Worm (Caenorhabditis elegans) whole organism, young adult: ENCODE data around the gene gst-20.

Source experiments
- B0336.3 ChIP-seq: fragments of 200-800 bp; sonication (Bioruptor generic); IDR thresholded peaks from 2 replicates; pipeline ENCODE4 v1.3.6; 2022; ENCODE audit warnings: missing genetic modification characterization, missing compliant biosample characterization
- F37B4.10 ChIP-seq: fragments of 200-800 bp; sonication (Bioruptor generic); IDR thresholded peaks from 2 replicates; pipeline ENCODE4 v1.3.6; 2022; ENCODE audit warnings: missing genetic modification characterization, missing compliant biosample characterization
- F49E8.2 ChIP-seq: sonication (generic microtip); optimal IDR thresholded peaks from 3 replicates; lab custom pipeline; 2017; ENCODE audit warnings: missing genetic modification characterization, mild to moderate bottlenecking, missing compliant biosample characterization, antibody characterized with exemption, moderate library complexity; ENCODE audit not compliant: insufficient read depth
- F52B5.7 ChIP-seq: sonication (generic microtip); optimal IDR thresholded peaks from 2 replicates; lab custom pipeline; 2016; ENCODE audit warnings: mild to moderate bottlenecking, missing genetic modification characterization, missing compliant biosample characterization
- F57C9.4 ChIP-seq: sonication (generic microtip); optimal IDR thresholded peaks from 2 replicates; lab custom pipeline; 2017; ENCODE audit warnings: mild to moderate bottlenecking, missing genetic modification characterization, missing compliant biosample characterization
- K11D2.4 ChIP-seq: fragments of 200-800 bp; sonication (Bioruptor generic); IDR thresholded peaks from 2 replicates; pipeline ENCODE4 v1.3.6; 2022; ENCODE audit warnings: missing genetic modification reagents, missing genetic modification characterization, missing compliant biosample characterization
- Y53G8AR.9 ChIP-seq: fragments of 200-800 bp; sonication (Bioruptor generic); conservative IDR thresholded peaks from 2 replicates; pipeline ENCODE4 v1.3.6; 2022; ENCODE audit warnings: missing genetic modification reagents, missing genetic modification characterization, missing compliant biosample characterization
- Y56A3A.18 ChIP-seq: fragments of 200-800 bp; sonication (Bioruptor generic); IDR thresholded peaks from 2 replicates; pipeline ENCODE4 v1.3.6; 2022; ENCODE audit warnings: missing genetic modification reagents, missing genetic modification characterization, missing compliant biosample characterization
- Y95B8A.8 ChIP-seq: fragments of 200-800 bp; sonication (Bioruptor generic); IDR thresholded peaks from 2 replicates; pipeline ENCODE4 v1.3.6; 2022; ENCODE audit warnings: missing genetic modification reagents, missing genetic modification characterization, missing compliant biosample characterization
- attf-3 ChIP-seq: fragments of 200-800 bp; sonication (Bioruptor generic); conservative IDR thresholded peaks from 2 replicates; pipeline ENCODE4 v1.3.6; 2022; ENCODE audit warnings: missing genetic modification reagents, missing genetic modification characterization, missing compliant biosample characterization
- attf-5 ChIP-seq: fragments of 200-800 bp; sonication (Bioruptor generic); optimal IDR thresholded peaks from 2 replicates; lab custom pipeline; 2018; ENCODE audit warnings: mild to moderate bottlenecking, missing genetic modification characterization, missing compliant biosample characterization
- ccch-3 ChIP-seq: fragments of 200-800 bp; sonication (Bioruptor generic); optimal IDR thresholded peaks from 2 replicates; lab custom pipeline; 2018; ENCODE audit warnings: mild to moderate bottlenecking, missing genetic modification characterization, missing compliant biosample characterization
- ceh-40 ChIP-seq: fragments of 200-800 bp; sonication (Bioruptor generic); IDR thresholded peaks from 2 replicates; pipeline ENCODE4 v1.3.6; 2022; ENCODE audit warnings: missing genetic modification characterization, missing compliant biosample characterization
- ceh-79 ChIP-seq: sonication (generic microtip); optimal IDR thresholded peaks from 2 replicates; lab custom pipeline; 2017; ENCODE audit warnings: mild to moderate bottlenecking, missing genetic modification characterization, missing compliant biosample characterization
- chd-7 ChIP-seq: sonication (generic microtip); optimal IDR thresholded peaks from 2 replicates; lab custom pipeline; 2016; ENCODE audit warnings: mild to moderate bottlenecking, missing genetic modification characterization, moderate library complexity, missing compliant biosample characterization
- die-1 ChIP-seq: sonication (generic microtip); optimal IDR thresholded peaks from 2 replicates; lab custom pipeline; 2016; ENCODE audit warnings: missing genotype, mild to moderate bottlenecking, missing genetic modification characterization, missing compliant biosample characterization
- ets-4 ChIP-seq: fragments of 200-800 bp; sonication (Bioruptor generic); optimal IDR thresholded peaks from 2 replicates; lab custom pipeline; 2018; ENCODE audit warnings: mild to moderate bottlenecking, missing genetic modification characterization, missing compliant biosample characterization
- hlh-26 ChIP-seq: fragments of 200-800 bp; sonication (Bioruptor generic); conservative IDR thresholded peaks from 2 replicates; pipeline ENCODE4 v1.3.6; 2022; ENCODE audit warnings: missing genetic modification reagents, missing genetic modification characterization, missing compliant biosample characterization
- lag-1 ChIP-seq: fragments of 200-800 bp; sonication (Bioruptor generic); IDR thresholded peaks from 2 replicates; pipeline ENCODE4 v1.3.6; 2022; ENCODE audit warnings: missing genetic modification reagents, missing genetic modification characterization, missing compliant biosample characterization
- let-526 ChIP-seq: fragments of 200-800 bp; sonication (Bioruptor generic); IDR thresholded peaks from 2 replicates; pipeline ENCODE4 v1.3.6; 2022; ENCODE audit warnings: missing genetic modification reagents, missing genetic modification characterization, missing compliant biosample characterization
- lin-40 ChIP-seq: sonication (generic microtip); optimal IDR thresholded peaks from 2 replicates; lab custom pipeline; 2016; ENCODE audit warnings: missing genetic modification characterization, mild to moderate bottlenecking, missing compliant biosample characterization, missing genotype, missing genetic modification reagents
- lin-54 ChIP-seq: fragments of 200-800 bp; sonication (Bioruptor generic); optimal IDR thresholded peaks from 2 replicates; lab custom pipeline; 2018; ENCODE audit warnings: mild to moderate bottlenecking, missing genetic modification characterization, missing compliant biosample characterization
- lsl-1 ChIP-seq: fragments of 200-800 bp; sonication (Bioruptor generic); optimal IDR thresholded peaks from 2 replicates; lab custom pipeline; 2018; ENCODE audit warnings: mild to moderate bottlenecking, missing genetic modification characterization, moderate library complexity, missing compliant biosample characterization
- madf-8 ChIP-seq: fragments of 200-800 bp; sonication (Bioruptor generic); conservative IDR thresholded peaks from 2 replicates; pipeline ENCODE4 v1.3.6; 2022; ENCODE audit warnings: missing genetic modification reagents, missing genetic modification characterization, missing compliant biosample characterization
- nfyb-1 ChIP-seq: fragments of 200-800 bp; sonication (Bioruptor generic); IDR thresholded peaks from 2 replicates; pipeline ENCODE4 v1.3.6; 2022; ENCODE audit warnings: missing genetic modification reagents, missing genetic modification characterization, missing compliant biosample characterization
- nhr-90 ChIP-seq: sonication (generic microtip); optimal IDR thresholded peaks from 2 replicates; lab custom pipeline; 2016; ENCODE audit warnings: missing genotype, mild to moderate bottlenecking, missing genetic modification characterization, missing compliant biosample characterization
- pha-4 ChIP-seq: fragments of 150-350 bp; sonication (generic microtip); optimal IDR thresholded peaks from 2 replicates; lab custom pipeline; 2014; ENCODE audit warnings: missing biosample characterization, missing genetic modification reagents, missing genetic modification characterization
- rcor-1 ChIP-seq: fragments of 200-800 bp; sonication (Bioruptor generic); IDR thresholded peaks from 2 replicates; pipeline ENCODE4 v1.3.6; 2022; ENCODE audit warnings: missing genetic modification reagents, missing genetic modification characterization, missing compliant biosample characterization
- sdz-38 ChIP-seq: sonication (generic microtip); optimal IDR thresholded peaks from 2 replicates; lab custom pipeline; 2016; ENCODE audit warnings: missing genotype, missing genetic modification characterization, missing compliant biosample characterization
- sea-2 ChIP-seq: fragments of 200-800 bp; sonication (Bioruptor generic); IDR thresholded peaks from 2 replicates; pipeline ENCODE4 v1.3.6; 2022; ENCODE audit warnings: missing genetic modification characterization, missing compliant biosample characterization
- snpc-1.1 ChIP-seq: sonication (generic microtip); optimal IDR thresholded peaks from 2 replicates; lab custom pipeline; 2017; ENCODE audit warnings: missing genetic modification characterization, mild to moderate bottlenecking, missing compliant biosample characterization, antibody characterized with exemption, moderate library complexity, missing genotype, missing genetic modification reagents; ENCODE audit not compliant: insufficient read depth
- tlf-1 ChIP-seq: fragments of 200-800 bp; sonication (Bioruptor generic); optimal IDR thresholded peaks from 2 replicates; lab custom pipeline; 2018; ENCODE audit warnings: mild to moderate bottlenecking, missing genetic modification characterization, missing compliant biosample characterization
- ztf-28 ChIP-seq: fragments of 200-800 bp; sonication (Bioruptor generic); IDR thresholded peaks from 2 replicates; pipeline ENCODE4 v1.3.6; 2022; ENCODE audit warnings: missing genetic modification reagents, missing genetic modification characterization, missing compliant biosample characterization
- ztf-3 ChIP-seq: fragments of 200-800 bp; sonication (Bioruptor generic); optimal IDR thresholded peaks from 2 replicates; lab custom pipeline; 2018; ENCODE audit warnings: mild to moderate bottlenecking, missing genetic modification characterization, missing compliant biosample characterization

gst-20 gene

ce11 chrII:13636596-13636995, 27.0 kb upstream of the gst-20 start:
- TF ChIP-seq K11D2.4 (0 out of 2 replicates have a peak, but pooled peaks have one; percentile 11), F49E8.2 (tag; lab: Kevin White, UChicago) (no peak), Y56A3A.18 (GFP tag; lab: Robert Waterston, UW) (0 out of 2 replicates have a peak, but pooled peaks have one; percentile 38), madf-8 (no peak), nhr-90 (tag; lab: Kevin White, UChicago) (no peak), Y53G8AR.9 (GFP tag; lab: Robert Waterston, UW) (peak; percentile 67)

ce11 chrII:13632238-13632637, 22.6 kb upstream of the gst-20 start, which contains the start of gene tag-10:
Gene tag-10, plus strand, starts transcription at chrII:13632584.
- TF ChIP-seq ceh-79 (tag; lab: Kevin White, UChicago) (no peak), attf-5 (GFP tag; lab: Kevin White, UChicago) (no peak), tlf-1 (GFP tag; lab: Kevin White, UChicago) (no peak), pha-4 (no peak), sea-2 (GFP tag; lab: Robert Waterston, UW) (no peak), nfyb-1 (no peak), hlh-26 (GFP tag; lab: Robert Waterston, UW) (no peak), Y95B8A.8 (GFP tag; lab: Robert Waterston, UW) (no peak), B0336.3 (GFP tag; lab: Robert Waterston, UW) (no peak), lin-40 (tag; lab: Kevin White, UChicago) (no peak)

- TF ChIP-seq chd-7 (tag; lab: Kevin White, UChicago): no peak
- TF ChIP-seq nfyb-1: no peak
- TF ChIP-seq F52B5.7 (tag; lab: Kevin White, UChicago): no peak
- no peak for TF ChIP-seq ceh-40
- no peak for TF ChIP-seq die-1 (tag; lab: Kevin White, UChicago)
- no peak for TF ChIP-seq F57C9.4 (tag; lab: Kevin White, UChicago)
- no peak for TF ChIP-seq Y53G8AR.9 (GFP tag; lab: Robert Waterston, UW)
- TF ChIP-seq snpc-1.1 (tag; lab: Kevin White, UChicago): no peak
- TF ChIP-seq ets-4: no peak
- no peak for TF ChIP-seq lsl-1 (GFP tag; lab: Kevin White, UChicago)
- TF ChIP-seq F37B4.10 (GFP tag; lab: Robert Waterston, UW): no peak
- TF ChIP-seq lag-1: no peak
- TF ChIP-seq rcor-1 (GFP tag; lab: Robert Waterston, UW): no peak
- TF ChIP-seq ztf-3: no peak
- TF ChIP-seq ccch-3 (GFP tag; lab: Kevin White, UChicago): no peak
- no peak for TF ChIP-seq Y56A3A.18 (GFP tag; lab: Robert Waterston, UW)
- TF ChIP-seq, all 124 proteins: peak for 0
Measured at ce11 chrII:13630690-13631089, 21.1 kb upstream of the gst-20 start, which contains the start of the genes gst-17 and gst-18. Gene gst-17, minus strand, starts transcription at chrII:13630790. Gene gst-18, minus strand, starts transcription at chrII:13630887.

- TF ChIP-seq sdz-38 (tag; lab: Kevin White, UChicago): no peak
- no peak for TF ChIP-seq lin-54 (GFP tag; lab: Kevin White, UChicago)
- TF ChIP-seq let-526 (GFP tag; lab: Robert Waterston, UW): no peak
- no peak for TF ChIP-seq attf-3 (GFP tag; lab: Robert Waterston, UW)
- TF ChIP-seq madf-8: no peak
- TF ChIP-seq ztf-28: no peak
Measured at ce11 chrII:13627001-13627400, 17.4 kb upstream of the gst-20 start, which contains the start of gene gst-19. Gene gst-19, minus strand, starts transcription at chrII:13627145.
